Fruit fly (Drosophila melanogaster) whole organism, embryonic: Measurements from ENCODE around the gene CG5644.

Experiments
- Adf1 ChIP-seq: fragments of 200-800 bp; sonication (Bioruptor generic); IDR thresholded peaks from 2 replicates; pipeline ENCODE4 v1.3.6; 2022; ENCODE audit warnings: missing biosample characterization, missing genetic modification characterization
- BtbVII ChIP-seq: fragments of 200-800 bp; sonication (Bioruptor generic); optimal IDR thresholded peaks from 3 replicates; lab custom pipeline; 2017; ENCODE audit warnings: missing biosample characterization, mild to moderate bottlenecking, missing genetic modification characterization
- CG10543 ChIP-seq: fragments of 200-800 bp; sonication (Bioruptor generic); optimal IDR thresholded peaks from 3 replicates; lab custom pipeline; 2017; ENCODE audit warnings: missing biosample characterization, mild to moderate bottlenecking, missing genetic modification characterization, moderate library complexity
- CG13287 ChIP-seq: fragments of 200-800 bp; sonication (Bioruptor generic); IDR thresholded peaks from 2 replicates; pipeline ENCODE4 v1.3.6; 2022; ENCODE audit warnings: missing biosample characterization, missing genetic modification characterization; ENCODE audit not compliant: partially characterized antibody
- CG13894 ChIP-seq: fragments of 200-800 bp; sonication (Bioruptor generic); optimal IDR thresholded peaks from 3 replicates; lab custom pipeline; 2018; ENCODE audit warnings: missing biosample characterization, mild to moderate bottlenecking, missing genetic modification characterization, moderate library complexity
- CG1602 ChIP-seq: fragments of 200-800 bp; sonication (Bioruptor generic); optimal IDR thresholded peaks from 3 replicates; lab custom pipeline; 2016; ENCODE audit warnings: missing biosample characterization, missing genetic modification characterization
- CG16779 ChIP-seq: fragments of 200-800 bp; sonication (Bioruptor generic); IDR thresholded peaks from 2 replicates; pipeline ENCODE4 v1.3.6; 2022; ENCODE audit warnings: missing biosample characterization, missing genetic modification characterization
- CG16813 ChIP-seq: fragments of 200-800 bp; sonication (Bioruptor generic); IDR thresholded peaks from 3 replicates; pipeline ENCODE4 v1.3.6; 2022; ENCODE audit warnings: missing biosample characterization, missing genetic modification characterization; ENCODE audit not compliant: partially characterized antibody
- CG17328 ChIP-seq: fragments of 200-800 bp; sonication (Bioruptor generic); IDR thresholded peaks from 2 replicates; pipeline ENCODE4 v1.3.6; 2022; ENCODE audit warnings: missing biosample characterization, missing genetic modification characterization
- CG17612 ChIP-seq: fragments of 200-800 bp; sonication (Bioruptor generic); IDR thresholded peaks from 2 replicates; pipeline ENCODE4 v1.3.6; 2022; ENCODE audit warnings: missing biosample characterization, missing genetic modification characterization
- CG2120 ChIP-seq: fragments of 200-800 bp; sonication (Bioruptor generic); optimal IDR thresholded peaks from 3 replicates; lab custom pipeline; 2016; ENCODE audit warnings: missing biosample characterization, missing genetic modification characterization
- CG30403 ChIP-seq: fragments of 200-800 bp; sonication (Bioruptor generic); optimal IDR thresholded peaks from 3 replicates; lab custom pipeline; 2016; ENCODE audit warnings: missing biosample characterization, missing genetic modification characterization
- CG31224 ChIP-seq: fragments of 200-800 bp; sonication (Bioruptor generic); IDR thresholded peaks from 2 replicates; pipeline ENCODE4 v1.3.6; 2022; ENCODE audit warnings: missing biosample characterization, missing genetic modification characterization
- CG32532 ChIP-seq: fragments of 200-800 bp; sonication (Bioruptor generic); IDR thresholded peaks from 2 replicates; pipeline ENCODE4 v1.3.6; 2022; ENCODE audit warnings: missing biosample characterization, missing genetic modification characterization
- CG32767 ChIP-seq: fragments of 200-800 bp; sonication (Bioruptor generic); IDR thresholded peaks from 2 replicates; pipeline ENCODE4 v1.3.6; 2022; ENCODE audit warnings: missing biosample characterization, missing genetic modification characterization
- CG4360 ChIP-seq: fragments of 200-800 bp; sonication (Bioruptor generic); IDR thresholded peaks from 2 replicates; pipeline ENCODE4 v1.3.6; 2022; ENCODE audit warnings: missing biosample characterization, missing genetic modification characterization
- CG6689 ChIP-seq: fragments of 200-800 bp; sonication (Bioruptor generic); IDR thresholded peaks from 2 replicates; pipeline ENCODE4 v1.3.6; 2022; ENCODE audit warnings: missing biosample characterization, missing genetic modification characterization
- CG7556 ChIP-seq: fragments of 200-800 bp; sonication (Bioruptor generic); optimal IDR thresholded peaks from 2 replicates; lab custom pipeline; 2017; ENCODE audit warnings: missing biosample characterization, mild to moderate bottlenecking, missing genetic modification characterization
- CG8281 ChIP-seq: fragments of 200-800 bp; sonication (Bioruptor generic); optimal IDR thresholded peaks from 2 replicates; lab custom pipeline; 2018; ENCODE audit warnings: missing biosample characterization, mild to moderate bottlenecking, missing genetic modification characterization, moderate library complexity
- Camta ChIP-seq: fragments of 200-800 bp; sonication (Bioruptor generic); optimal IDR thresholded peaks from 2 replicates; lab custom pipeline; 2016; ENCODE audit warnings: missing biosample characterization, missing genetic modification characterization
- CrebB ChIP-seq: fragments of 200-800 bp; sonication (Bioruptor generic); optimal IDR thresholded peaks from 3 replicates; lab custom pipeline; 2018; ENCODE audit warnings: missing biosample characterization, mild to moderate bottlenecking, missing genetic modification characterization
- D ChIP-seq, 2 experiments: fragments of 200-800 bp in 1 of 2; fragments of >200 bp in 1 of 2; sonication (Bioruptor generic) in 1 of 2; optimal IDR thresholded peaks; 2 replicates in 1 of 2; 3 replicates in 1 of 2; lab custom pipeline; 2017; ENCODE audit warnings: mild to moderate bottlenecking in 1 of 2, missing biosample characterization in 1 of 2, missing genetic modification characterization in 1 of 2, missing genetic modification reagents in 1 of 2
- Deaf1 ChIP-seq: fragments of 200-800 bp; optimal IDR thresholded peaks from 3 replicates; lab custom pipeline; 2019; ENCODE audit warnings: missing biosample characterization, mild to moderate bottlenecking, missing genetic modification characterization, moderate library complexity
- E2f1 ChIP-seq: fragments of 200-800 bp; sonication (Bioruptor generic); IDR thresholded peaks from 2 replicates; pipeline ENCODE4 v1.3.6; 2022; ENCODE audit warnings: missing biosample characterization, missing genetic modification characterization
- E2f2 ChIP-seq: fragments of 200-800 bp; sonication (Bioruptor generic); IDR thresholded peaks from 2 replicates; pipeline ENCODE4 v1.3.6; 2022; ENCODE audit warnings: missing biosample characterization, missing genetic modification characterization
- Hr39 ChIP-seq: fragments of >200 bp; optimal IDR thresholded peaks from 2 replicates; lab custom pipeline; 2017
- Lpt ChIP-seq: fragments of >200 bp; optimal IDR thresholded peaks from 2 replicates; lab custom pipeline; 2018; ENCODE audit warnings: missing biosample characterization, missing genetic modification characterization
- Mad ChIP-seq: fragments of 200-800 bp; sonication (Bioruptor generic); optimal IDR thresholded peaks from 2 replicates; lab custom pipeline; 2016; ENCODE audit warnings: missing biosample characterization, missing genetic modification characterization
- Nf-YA ChIP-seq: fragments of 200-800 bp; sonication (Bioruptor generic); IDR thresholded peaks from 2 replicates; pipeline ENCODE4 v1.3.6; 2022; ENCODE audit warnings: missing biosample characterization, missing genetic modification characterization
- Usf ChIP-seq: fragments of 200-800 bp; sonication (Bioruptor generic); optimal IDR thresholded peaks from 2 replicates; lab custom pipeline; 2017; ENCODE audit warnings: missing genotype, missing biosample characterization, missing genetic modification characterization
- cato ChIP-seq: fragments of 200-800 bp; sonication (Bioruptor generic); optimal IDR thresholded peaks from 2 replicates; lab custom pipeline; 2016; ENCODE audit warnings: missing biosample characterization, missing genetic modification characterization, borderline replicate concordance
- caup ChIP-seq: fragments of 200-800 bp; sonication (Bioruptor generic); optimal IDR thresholded peaks from 3 replicates; lab custom pipeline; 2017; ENCODE audit warnings: missing biosample characterization, mild to moderate bottlenecking, missing genetic modification characterization, moderate library complexity; ENCODE audit not compliant: severe bottlenecking
- cg ChIP-seq: fragments of 200-800 bp; sonication (Bioruptor generic); optimal IDR thresholded peaks from 3 replicates; lab custom pipeline; 2019; ENCODE audit warnings: missing biosample characterization, mild to moderate bottlenecking, missing genetic modification characterization, moderate library complexity
- chinmo ChIP-seq: fragments of 200-800 bp; sonication (Bioruptor generic); IDR thresholded peaks from 4 replicates; pipeline ENCODE4 v1.3.6; 2022; ENCODE audit warnings: missing biosample characterization, missing genetic modification characterization; ENCODE audit not compliant: partially characterized antibody
- chm ChIP-seq: fragments of 200-800 bp; sonication (Bioruptor generic); IDR thresholded peaks from 2 replicates; pipeline ENCODE4 v1.3.6; 2022; ENCODE audit warnings: missing biosample characterization, missing genetic modification characterization
- danr ChIP-seq: fragments of 200-800 bp; sonication (Bioruptor generic); IDR thresholded peaks from 2 replicates; pipeline ENCODE4 v1.3.6; 2022; ENCODE audit warnings: missing biosample characterization, missing genetic modification characterization
- dmrt99B ChIP-seq: fragments of 200-800 bp; sonication (Bioruptor generic); optimal IDR thresholded peaks from 2 replicates; lab custom pipeline; 2018; ENCODE audit warnings: missing biosample characterization, mild to moderate bottlenecking, missing genetic modification characterization, moderate library complexity
- eve ChIP-seq, 2 experiments: fragments of >200 bp; optimal IDR thresholded peaks; 2 replicates each; lab custom pipeline; 2017; ENCODE audit warnings: missing biosample characterization in 2 of 2, missing genetic modification characterization in 2 of 2
- gce ChIP-seq: fragments of 200-800 bp; sonication (Bioruptor generic); IDR thresholded peaks from 3 replicates; pipeline ENCODE4 v1.3.6; 2022; ENCODE audit warnings: missing biosample characterization, missing genetic modification characterization
- gcm ChIP-seq: fragments of 200-800 bp; sonication (Bioruptor generic); optimal IDR thresholded peaks from 2 replicates; lab custom pipeline; 2019; ENCODE audit warnings: missing biosample characterization, mild to moderate bottlenecking, missing genetic modification characterization, moderate library complexity
- ind ChIP-seq: fragments of 200-800 bp; sonication (Bioruptor generic); optimal IDR thresholded peaks from 3 replicates; lab custom pipeline; 2016; ENCODE audit warnings: missing biosample characterization, missing genetic modification characterization
- maf-S ChIP-seq: fragments of 200-800 bp; sonication (Bioruptor generic); optimal IDR thresholded peaks from 2 replicates; lab custom pipeline; 2016; ENCODE audit warnings: missing biosample characterization, missing genetic modification characterization
- mirr ChIP-seq: fragments of 200-800 bp; sonication (Bioruptor generic); optimal IDR thresholded peaks from 3 replicates; lab custom pipeline; 2018; ENCODE audit warnings: missing biosample characterization, mild to moderate bottlenecking, missing genetic modification characterization
- nmo ChIP-seq: fragments of 200-800 bp; sonication (Bioruptor generic); optimal IDR thresholded peaks from 2 replicates; lab custom pipeline; 2018; ENCODE audit warnings: missing biosample characterization, mild to moderate bottlenecking, missing genetic modification characterization, moderate library complexity
- org-1 ChIP-seq: fragments of 200-800 bp; sonication (Bioruptor generic); optimal IDR thresholded peaks from 2 replicates; lab custom pipeline; 2017; ENCODE audit warnings: missing biosample characterization, missing genetic modification characterization
- pan ChIP-seq, 4 experiments: fragments of >200 bp in 3 of 4; fragments of 200-800 bp in 1 of 4; sonication (Bioruptor generic) in 1 of 4; optimal IDR thresholded peaks in 3 of 4; IDR thresholded peaks in 1 of 4; 2 replicates each; pipeline versions ENCODE4 v1.3.6 to Lab custom; 2017 to 2022; ENCODE audit warnings: missing biosample characterization in 2 of 4, missing genetic modification characterization in 2 of 4, mixed read lengths in 1 of 4
- phol ChIP-seq: fragments of 200-800 bp; sonication (Bioruptor generic); optimal IDR thresholded peaks from 3 replicates; lab custom pipeline; 2018; ENCODE audit warnings: missing biosample characterization, mild to moderate bottlenecking, missing genetic modification characterization, moderate library complexity
- psq ChIP-seq: fragments of 200-800 bp; sonication (Bioruptor generic); optimal IDR thresholded peaks from 2 replicates; lab custom pipeline; 2017; ENCODE audit warnings: missing biosample characterization, missing genetic modification characterization
- seq ChIP-seq: fragments of 200-800 bp; sonication (Bioruptor generic); IDR thresholded peaks from 2 replicates; pipeline ENCODE4 v1.3.6; 2022; ENCODE audit warnings: missing biosample characterization, missing genetic modification characterization
- tx ChIP-seq: fragments of 200-800 bp; sonication (Bioruptor generic); optimal IDR thresholded peaks from 2 replicates; lab custom pipeline; 2016; ENCODE audit warnings: missing biosample characterization, missing genetic modification characterization

Gene CG5644

dm6 chr3L:9025680-9026079, 46.0 kb upstream of the CG5644 start (continued):
- TF ChIP-seq Usf (GFP tag; lab: Kevin White, UChicago), result peak; percentile 10
- peak; percentile 80 for TF ChIP-seq danr (GFP tag; lab: Robert Waterston, UW)
- TF ChIP-seq CG32767 (GFP tag; lab: Robert Waterston, UW), result peak; percentile 91
- TF ChIP-seq CG10543 (GFP tag; lab: Kevin White, UChicago), result no peak
- no peak for TF ChIP-seq Lpt (GFP tag; lab: Kevin White, UChicago)
- TF ChIP-seq BtbVII (GFP tag; lab: Kevin White, UChicago), result peak; percentile 65
- peak; percentile 78 for TF ChIP-seq ind (GFP tag; lab: Kevin White, UChicago)
- TF ChIP-seq CG4360, result peak; percentile 58; the same call in 1 of the 2 replicates
- TF ChIP-seq CG2120 (GFP tag; lab: Kevin White, UChicago), result peak; percentile 81
- peak; percentile 68 for TF ChIP-seq CG1602
- TF ChIP-seq D (optimal IDR thresholded peaks at IDR 0.05; lab: Kevin White, UChicago), result no peak
- peak; percentile 78 for TF ChIP-seq D (GFP tag; optimal IDR thresholded peaks at IDR 0.05; lab: Kevin White, UChicago)
- peak; percentile 73 for TF ChIP-seq CG17612 (GFP tag; lab: Robert Waterston, UW)
- peak; percentile 66 for TF ChIP-seq Deaf1 (tag; lab: Kevin White, UChicago)
- peak; percentile 78 for TF ChIP-seq gce (GFP tag; lab: Robert Waterston, UW)
- TF ChIP-seq seq, result peak; percentile 87
- peak; percentile 92 for TF ChIP-seq CG6689 (GFP tag; lab: Robert Waterston, UW)
- TF ChIP-seq caup, result peak; percentile 74
- TF ChIP-seq CG13287, result no peak
- peak; percentile 73 for TF ChIP-seq gcm (GFP tag; lab: Kevin White, UChicago)
- TF ChIP-seq mirr (GFP tag; lab: Kevin White, UChicago), result no peak
- peak; percentile 71 for TF ChIP-seq E2f2 (GFP tag; lab: Robert Waterston, UW)
- peak; percentile 80 for TF ChIP-seq E2f1 (GFP tag; lab: Robert Waterston, UW)
- no peak for TF ChIP-seq pan (optimal IDR thresholded peaks at IDR 0.05; lab: Kevin White, UChicago)
- peak in 1 of 2 experiments; percentile 94 for TF ChIP-seq pan (GFP tag; optimal IDR thresholded peaks at IDR 0.05 in 1 of 2, IDR thresholded peaks at IDR 0.05 in 1 of 2)
- TF ChIP-seq psq, result peak; percentile 39
- no peak for TF ChIP-seq cg
- peak; percentile 83 for TF ChIP-seq Nf-YA (GFP tag; lab: Robert Waterston, UW)
- TF ChIP-seq eve (GFP tag; optimal IDR thresholded peaks at IDR 0.05; lab: Kevin White, UChicago), result peak in 1 of 2 experiments; percentile 94
- peak; percentile 78 for TF ChIP-seq CG7556
- TF ChIP-seq CG30403, result peak; percentile 84
- peak; percentile 67 for TF ChIP-seq CrebB (tag; lab: Kevin White, UChicago)
- peak; percentile 22; the same call in 1 of the 2 replicates for TF ChIP-seq Adf1 (GFP tag; lab: Robert Waterston, UW)
- TF ChIP-seq CG17328, result peak; percentile 92
- peak; percentile 89 for TF ChIP-seq nmo
- TF ChIP-seq CG8281 (tag; lab: Kevin White, UChicago), result peak; percentile 67
- TF ChIP-seq Camta (GFP tag; lab: Kevin White, UChicago), result peak; percentile 87
- TF ChIP-seq CG16813 (GFP tag; lab: Robert Waterston, UW), result no peak
- peak; percentile 95 for TF ChIP-seq dmrt99B (tag; lab: Kevin White, UChicago)
- peak; percentile 63 for TF ChIP-seq maf-S (GFP tag; lab: Kevin White, UChicago)
- TF ChIP-seq Mad, result peak; percentile 72
- TF ChIP-seq cato (GFP tag; lab: Kevin White, UChicago), result peak; percentile 62
- 0 out of 2 replicates have a peak, but pooled peaks have one; percentile 20 for TF ChIP-seq CG16779
- TF ChIP-seq CG32532 (GFP tag; lab: Robert Waterston, UW), result peak; percentile 90
- TF ChIP-seq phol, result peak; percentile 88
- no peak for TF ChIP-seq CG13894 (tag; lab: Kevin White, UChicago)
- TF ChIP-seq chm (GFP tag; lab: Robert Waterston, UW), result peak; percentile 91
- no peak for TF ChIP-seq Hr39 (lab: Kevin White, UChicago)
- TF ChIP-seq CG31224, result peak; percentile 82
- peak; percentile 72 for TF ChIP-seq tx
- peak; percentile 59 for TF ChIP-seq org-1 (GFP tag; lab: Kevin White, UChicago)
- TF ChIP-seq chinmo, result no peak
